Worm (Caenorhabditis elegans) whole organism, L1 larva: Measurements from ENCODE around the gene dsc-4.

Experiments
- C34B4.2 ChIP-seq: sonication (generic microtip); optimal IDR thresholded peaks from 2 replicates; lab custom pipeline; 2017; ENCODE audit warnings: mild to moderate bottlenecking, missing genetic modification characterization, missing compliant biosample characterization
- ama-1 ChIP-seq: fragments of 150-350 bp; optimal IDR thresholded peaks from 2 replicates; lab custom pipeline; 2014
- blmp-1 ChIP-seq: fragments of 150-350 bp; optimal IDR thresholded peaks from 2 replicates; lab custom pipeline; 2014; ENCODE audit warnings: missing biosample characterization, missing genetic modification characterization
- ceh-63 ChIP-seq: fragments of 200-800 bp; sonication (Bioruptor generic); optimal IDR thresholded peaks from 2 replicates; lab custom pipeline; 2018; ENCODE audit warnings: mild to moderate bottlenecking, missing genetic modification characterization, missing compliant biosample characterization
- ceh-88 ChIP-seq: fragments of 200-800 bp; sonication (Bioruptor generic); IDR thresholded peaks from 2 replicates; pipeline ENCODE4 v1.3.6; 2022; ENCODE audit warnings: missing genetic modification characterization, missing compliant biosample characterization
- ces-1 ChIP-seq: fragments of 150-350 bp; optimal IDR thresholded peaks from 2 replicates; lab custom pipeline; 2014; ENCODE audit warnings: missing biosample characterization, missing genetic modification reagents, missing genetic modification characterization
- dpl-1 ChIP-seq, 3 experiments: fragments of 150-350 bp in 2 of 3; sonication (generic microtip) in 1 of 3; optimal IDR thresholded peaks; 2 replicates each; lab custom pipeline; 2014 to 2017; ENCODE audit warnings: missing biosample characterization in 3 of 3, missing genetic modification characterization in 3 of 3, missing genetic modification reagents in 3 of 3
- dsc-1 ChIP-seq: sonication (generic microtip); optimal IDR thresholded peaks from 2 replicates; lab custom pipeline; 2016; ENCODE audit warnings: mild to moderate bottlenecking, missing genetic modification characterization, missing compliant biosample characterization
- efl-1 ChIP-seq, 4 experiments: fragments of 150-350 bp; optimal IDR thresholded peaks in 3 of 4; peaks in 1 of 4; 1 replicate in 1 of 4; 2 replicates in 3 of 4; lab custom pipeline; 2014; ENCODE audit warnings: missing biosample characterization in 2 of 4, missing genetic modification characterization in 2 of 4, missing genetic modification reagents in 2 of 4
- egl-13 ChIP-seq: sonication (generic microtip); optimal IDR thresholded peaks from 2 replicates; lab custom pipeline; 2016; ENCODE audit warnings: missing genotype, missing genetic modification reagents, missing genetic modification characterization, missing compliant biosample characterization
- egl-27 ChIP-seq, 2 experiments: fragments of 150-350 bp in 1 of 2; sonication (generic microtip); optimal IDR thresholded peaks; 3 replicates each; lab custom pipeline; 2017 to 2018; ENCODE audit warnings: missing biosample characterization in 2 of 2, missing genetic modification characterization in 2 of 2, missing genetic modification reagents in 2 of 2
- ets-5 ChIP-seq: fragments of 200-800 bp; sonication (Bioruptor generic); IDR thresholded peaks from 2 replicates; pipeline ENCODE4 v1.3.6; 2022; ENCODE audit warnings: missing genetic modification characterization, missing compliant biosample characterization
- fkh-10 ChIP-seq: sonication (generic microtip); optimal IDR thresholded peaks from 2 replicates; lab custom pipeline; 2017; ENCODE audit warnings: missing biosample characterization, missing genetic modification reagents, missing genetic modification characterization
- fos-1 ChIP-seq: fragments of 150-350 bp; optimal IDR thresholded peaks from 2 replicates; lab custom pipeline; 2014; ENCODE audit warnings: missing biosample characterization, missing genetic modification characterization
- hlh-4 ChIP-seq: sonication (generic microtip); optimal IDR thresholded peaks from 2 replicates; lab custom pipeline; 2016; ENCODE audit warnings: mild to moderate bottlenecking, missing genetic modification characterization, missing compliant biosample characterization
- lin-13 ChIP-seq: fragments of 150-350 bp; optimal IDR thresholded peaks from 2 replicates; lab custom pipeline; 2014; ENCODE audit warnings: missing biosample characterization, missing genetic modification reagents, missing genetic modification characterization
- lin-14 ChIP-seq: fragments of 200-800 bp; sonication (Bioruptor generic); optimal IDR thresholded peaks from 2 replicates; lab custom pipeline; 2018; ENCODE audit warnings: mild to moderate bottlenecking, missing genetic modification characterization, moderate library complexity, missing compliant biosample characterization
- lin-15B ChIP-seq: fragments of 150-350 bp; sonication (generic microtip); optimal IDR thresholded peaks from 3 replicates; lab custom pipeline; 2014; ENCODE audit warnings: missing biosample characterization, missing genetic modification characterization
- lin-35 ChIP-seq, 2 experiments: fragments of 150-350 bp; optimal IDR thresholded peaks; 2 replicates each; lab custom pipeline; 2014; ENCODE audit warnings: missing biosample characterization in 2 of 2, missing genetic modification characterization in 2 of 2, missing genetic modification reagents in 2 of 2
- lin-39 ChIP-seq: fragments of 150-350 bp; optimal IDR thresholded peaks from 2 replicates; lab custom pipeline; 2014; ENCODE audit warnings: missing biosample characterization, missing genetic modification reagents, missing genetic modification characterization
- lsy-2 ChIP-seq, 2 experiments: fragments of 150-350 bp; optimal IDR thresholded peaks; 2 replicates each; lab custom pipeline; 2014; ENCODE audit warnings: missing biosample characterization in 2 of 2, missing genetic modification characterization in 2 of 2
- mab-9 ChIP-seq: fragments of 200-800 bp; sonication (Bioruptor generic); IDR thresholded peaks from 2 replicates; pipeline ENCODE4 v1.3.6; 2022; ENCODE audit warnings: missing genetic modification reagents, missing genetic modification characterization, missing compliant biosample characterization
- mdl-1 ChIP-seq, 2 experiments: fragments of 150-350 bp; optimal IDR thresholded peaks; 2 replicates each; lab custom pipeline; 2014 to 2017; ENCODE audit warnings: missing biosample characterization in 2 of 2, missing genetic modification characterization in 2 of 2, inconsistent platforms in 1 of 2
- mef-2 ChIP-seq: fragments of 150-350 bp; optimal IDR thresholded peaks from 2 replicates; lab custom pipeline; 2014; ENCODE audit warnings: missing biosample characterization, missing genetic modification characterization
- mep-1 ChIP-seq: fragments of 150-350 bp; optimal IDR thresholded peaks from 2 replicates; lab custom pipeline; 2014; ENCODE audit warnings: missing biosample characterization, missing genetic modification characterization
- nhr-11 ChIP-seq: fragments of 150-350 bp; optimal IDR thresholded peaks from 2 replicates; lab custom pipeline; 2014; ENCODE audit warnings: missing biosample characterization, missing genetic modification characterization
- nhr-12 ChIP-seq: sonication (generic microtip); optimal IDR thresholded peaks from 2 replicates; lab custom pipeline; 2017; ENCODE audit warnings: missing biosample characterization, missing genetic modification characterization
- nhr-19 ChIP-seq: fragments of 200-800 bp; sonication (Bioruptor generic); conservative IDR thresholded peaks from 2 replicates; pipeline ENCODE4 v1.3.6; 2022; ENCODE audit warnings: missing genetic modification characterization, missing compliant biosample characterization
- nhr-47 ChIP-seq: sonication (generic microtip); optimal IDR thresholded peaks from 2 replicates; lab custom pipeline; 2016; ENCODE audit warnings: mild to moderate bottlenecking, missing genetic modification characterization, moderate library complexity, missing compliant biosample characterization
- nhr-71 ChIP-seq: sonication (generic microtip); optimal IDR thresholded peaks from 2 replicates; lab custom pipeline; 2016; ENCODE audit warnings: mild to moderate bottlenecking, missing genetic modification characterization, moderate library complexity, missing compliant biosample characterization
- nhr-77 ChIP-seq: fragments of 150-350 bp; optimal IDR thresholded peaks from 2 replicates; lab custom pipeline; 2014; ENCODE audit warnings: missing biosample characterization, missing genetic modification characterization
- nhr-90 ChIP-seq: sonication (generic microtip); optimal IDR thresholded peaks from 2 replicates; lab custom pipeline; 2016; ENCODE audit warnings: mild to moderate bottlenecking, missing genetic modification characterization, missing compliant biosample characterization; ENCODE audit not compliant: poor library complexity
- pax-3 ChIP-seq: fragments of 200-800 bp; sonication (Bioruptor generic); optimal IDR thresholded peaks from 2 replicates; lab custom pipeline; 2018; ENCODE audit warnings: mild to moderate bottlenecking, missing genetic modification characterization, moderate library complexity, missing compliant biosample characterization
- pqm-1 ChIP-seq: sonication (generic microtip); optimal IDR thresholded peaks from 3 replicates; lab custom pipeline; 2017; ENCODE audit warnings: missing biosample characterization, missing genetic modification characterization
- rnt-1 ChIP-seq: sonication (generic microtip); optimal IDR thresholded peaks from 2 replicates; lab custom pipeline; 2016; ENCODE audit warnings: mild to moderate bottlenecking, missing genetic modification characterization, moderate library complexity, missing compliant biosample characterization
- snpc-4 ChIP-seq: fragments of 150-350 bp; optimal IDR thresholded peaks from 2 replicates; lab custom pipeline; 2014; ENCODE audit warnings: missing biosample characterization, missing genetic modification characterization
- snu-23 ChIP-seq: sonication (generic microtip); optimal IDR thresholded peaks from 2 replicates; lab custom pipeline; 2016; ENCODE audit warnings: missing genetic modification characterization, missing compliant biosample characterization
- sox-4 ChIP-seq: sonication (generic microtip); optimal IDR thresholded peaks from 2 replicates; lab custom pipeline; 2016; ENCODE audit warnings: missing genetic modification characterization, missing compliant biosample characterization
- sptf-1 ChIP-seq: fragments of 150-350 bp; optimal IDR thresholded peaks from 2 replicates; lab custom pipeline; 2014; ENCODE audit warnings: missing biosample characterization, missing genetic modification characterization
- swsn-7 ChIP-seq: sonication (generic microtip); optimal IDR thresholded peaks from 2 replicates; lab custom pipeline; 2016; ENCODE audit warnings: missing genetic modification characterization, missing compliant biosample characterization
- tbx-2 ChIP-seq: sonication (generic microtip); optimal IDR thresholded peaks from 2 replicates; lab custom pipeline; 2016; ENCODE audit warnings: missing genetic modification characterization, missing compliant biosample characterization
- tlp-1 ChIP-seq: fragments of 150-350 bp; optimal IDR thresholded peaks from 2 replicates; lab custom pipeline; 2014; ENCODE audit warnings: missing biosample characterization, missing genetic modification characterization
- unc-62 ChIP-seq: fragments of 150-350 bp; optimal IDR thresholded peaks from 2 replicates; lab custom pipeline; 2014; ENCODE audit warnings: missing biosample characterization, missing genetic modification reagents, missing genetic modification characterization
- unc-86 ChIP-seq: sonication (generic microtip); optimal IDR thresholded peaks from 2 replicates; lab custom pipeline; 2016; ENCODE audit warnings: missing genetic modification characterization, missing compliant biosample characterization
- unc-98 ChIP-seq: fragments of 200-800 bp; sonication (Bioruptor generic); IDR thresholded peaks from 2 replicates; pipeline ENCODE4 v1.3.6; 2022; ENCODE audit warnings: missing genetic modification characterization, missing compliant biosample characterization
- zag-1 ChIP-seq: fragments of 150-350 bp; optimal IDR thresholded peaks from 2 replicates; lab custom pipeline; 2014; ENCODE audit warnings: missing biosample characterization, missing genetic modification characterization
- zip-4 ChIP-seq: fragments of 200-800 bp; sonication (Bioruptor generic); optimal IDR thresholded peaks from 2 replicates; lab custom pipeline; 2018; ENCODE audit warnings: mild to moderate bottlenecking, missing genetic modification characterization, moderate library complexity, missing compliant biosample characterization
- ztf-11 ChIP-seq, 2 experiments: sonication (generic microtip); optimal IDR thresholded peaks; 2 replicates each; lab custom pipeline; 2016 to 2017; ENCODE audit warnings: missing genetic modification characterization in 2 of 2, missing biosample characterization in 1 of 2, missing compliant biosample characterization in 1 of 2

The dsc-4 gene

ce11 chrIV:325640-326039, 5.3 kb upstream of the dsc-4 start:
- no peak for TF ChIP-seq mab-9 (GFP tag; lab: Robert Waterston, UW)
- TF ChIP-seq zag-1 (tag; lab: Kevin White, UChicago) = no peak
- no peak for TF ChIP-seq unc-62 (GFP tag; lab: Kevin White, UChicago)
- TF ChIP-seq lin-39 (tag; lab: Kevin White, UChicago) = no peak
- no peak for TF ChIP-seq snpc-4 (tag; lab: Kevin White, UChicago)
- TF ChIP-seq fkh-10 (GFP tag; lab: Kevin White, UChicago) = no peak
- TF ChIP-seq nhr-71 (tag; lab: Kevin White, UChicago) = no peak
- no peak for TF ChIP-seq mdl-1 (tag; optimal IDR thresholded peaks at IDR 0.05; lab: Kevin White, UChicago)
- TF ChIP-seq unc-86 = no peak
- TF ChIP-seq nhr-47 (tag; lab: Kevin White, UChicago) = no peak
- no peak for TF ChIP-seq sptf-1 (tag; lab: Kevin White, UChicago)
- no peak for TF ChIP-seq mef-2 (tag; lab: Kevin White, UChicago)
- no peak for TF ChIP-seq lin-15B (tag; lab: Kevin White, UChicago)
- TF ChIP-seq dsc-1 (tag; lab: Kevin White, UChicago) = no peak
- no peak for TF ChIP-seq hlh-4 (tag; lab: Kevin White, UChicago)
- TF ChIP-seq egl-13 (tag; lab: Kevin White, UChicago) = no peak
- no peak for TF ChIP-seq fos-1 (tag; lab: Kevin White, UChicago)
- no peak for TF ChIP-seq pax-3 (tag; lab: Kevin White, UChicago)
- TF ChIP-seq lin-35 (GFP tag; optimal IDR thresholded peaks at IDR 0.05; lab: Kevin White, UChicago) = no peak
- no peak for TF ChIP-seq ama-1 (lab: Kevin White, UChicago)

- TF ChIP-seq rnt-1 (no peak), zip-4 (GFP tag; lab: Kevin White, UChicago) (no peak), C34B4.2 (no peak), ceh-88 (GFP tag; lab: Robert Waterston, UW) (no peak), ets-5 (GFP tag; lab: Robert Waterston, UW) (no peak), swsn-7 (no peak), snpc-4 (tag; lab: Kevin White, UChicago) (no peak), nhr-12 (tag; lab: Kevin White, UChicago) (no peak), efl-1 (optimal IDR thresholded peaks at IDR 0.05; lab: Kevin White, UChicago) (no peak), efl-1 (GFP tag; optimal IDR thresholded peaks at IDR 0.05 in 1 of 2; lab: Kevin White, UChicago) (no peak), tlp-1 (tag; lab: Kevin White, UChicago) (no peak), sox-4 (tag; lab: Kevin White, UChicago) (no peak), egl-27 (tag; optimal IDR thresholded peaks at IDR 0.05; lab: Kevin White, UChicago) (no peak), ama-1 (lab: Kevin White, UChicago) (no peak), ceh-63 (GFP tag; lab: Kevin White, UChicago) (no peak), lin-14 (GFP tag; lab: Kevin White, UChicago) (no peak)
These were observed 4.4 kb upstream of the dsc-4 start, which contains the start of gene drl-1 for ce11 chrIV:324759-325158. TSS of gene drl-1 (plus strand) at chrIV:325059.

- peak in 1 of 2 experiments; percentile 35 for TF ChIP-seq efl-1 (optimal IDR thresholded peaks at IDR 0.05; lab: Kevin White, UChicago)
- TF ChIP-seq efl-1 (GFP tag; optimal IDR thresholded peaks at IDR 0.05 in 1 of 2; lab: Kevin White, UChicago) = peak; percentile 12 to 80
- peak; percentile 2 for TF ChIP-seq tbx-2
- peak in 1 of 2 experiments; percentile 30 for TF ChIP-seq mdl-1 (tag; optimal IDR thresholded peaks at IDR 0.05; lab: Kevin White, UChicago)
- no peak for TF ChIP-seq snpc-4 (tag; lab: Kevin White, UChicago)
- TF ChIP-seq swsn-7 = peak; percentile 20
- TF ChIP-seq ces-1 (GFP tag; lab: Kevin White, UChicago) = no peak
- TF ChIP-seq ztf-11 (tag; optimal IDR thresholded peaks at IDR 0.05; lab: Kevin White, UChicago) = no peak
- TF ChIP-seq nhr-77 (tag; lab: Kevin White, UChicago) = peak; percentile 36
- no peak for TF ChIP-seq unc-86
- peak; percentile 35 to 61 for TF ChIP-seq lsy-2 (tag; optimal IDR thresholded peaks at IDR 0.05; lab: Kevin White, UChicago)
- peak; percentile 35 for TF ChIP-seq nhr-47 (tag; lab: Kevin White, UChicago)
- TF ChIP-seq nhr-12 (tag; lab: Kevin White, UChicago) = no peak
- no peak for TF ChIP-seq zip-4 (GFP tag; lab: Kevin White, UChicago)
- TF ChIP-seq nhr-90 (tag; lab: Kevin White, UChicago) = peak; percentile 34
- TF ChIP-seq dpl-1 (GFP tag; optimal IDR thresholded peaks at IDR 0.05; lab: Kevin White, UChicago) = peak in 1 of 3 experiments; percentile 34
- TF ChIP-seq unc-98 (GFP tag; lab: Robert Waterston, UW) = no peak
- peak; percentile 60 for TF ChIP-seq snu-23 (GFP tag; lab: Kevin White, UChicago)
- peak; percentile 26 for TF ChIP-seq blmp-1 (tag; lab: Kevin White, UChicago)
- peak; percentile 56 for TF ChIP-seq mep-1
- no peak for TF ChIP-seq pqm-1 (tag; lab: Kevin White, UChicago)
- no peak for TF ChIP-seq nhr-11 (tag; lab: Kevin White, UChicago)
- peak; percentile 22 for TF ChIP-seq lin-13 (GFP tag; lab: Kevin White, UChicago)
- peak; percentile 45 for TF ChIP-seq nhr-19 (GFP tag; lab: Robert Waterston, UW)
- no peak for TF ChIP-seq fos-1 (tag; lab: Kevin White, UChicago)
- no peak for TF ChIP-seq ceh-88 (GFP tag; lab: Robert Waterston, UW)
- peak; percentile 66 for TF ChIP-seq rnt-1
These were observed 2.2 kb upstream of the dsc-4 start, which contains the start of gene grl-26 for ce11 chrIV:322497-322896. TSS of gene grl-26 (minus strand) at chrIV:322814.
